Fruit fly (Drosophila melanogaster): Measurements from ENCODE around the gene CG32112.

Gene CG32112

DNA sequence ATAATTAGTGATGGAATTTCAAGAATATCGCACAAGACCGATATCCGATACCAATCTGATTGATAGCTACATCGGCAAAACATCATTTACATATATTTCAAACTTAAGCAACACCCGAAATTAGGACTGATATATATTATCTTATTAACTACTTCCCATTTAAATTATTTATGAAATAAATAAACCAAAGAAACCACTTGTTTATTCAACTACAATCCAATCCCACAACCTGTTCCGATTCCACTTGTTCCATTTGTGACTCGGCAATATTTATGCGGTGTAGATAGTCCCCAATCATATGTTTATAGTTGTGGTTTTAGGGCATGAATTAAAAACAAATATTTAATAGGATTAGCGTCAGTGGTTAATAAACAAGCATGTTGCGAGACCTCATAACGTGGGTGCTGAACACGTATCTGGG, 13.3 kb downstream of the CG32112 start, which contains the start of the genes CG10973 and Vps13D (continued):
- TF ChIP-seq Camta (GFP tag; optimal IDR thresholded peaks at IDR 0.05) (no peak), Opbp (GFP tag; IDR thresholded peaks at IDR 0.05; ENCODE audit: partially characterized antibody) (peak; percentile 87), Gsc (GFP tag; IDR thresholded peaks at IDR 0.05) (no peak), stwl (tag; optimal IDR thresholded peaks at IDR 0.05) (peak; percentile 61), CG12299 (tag; optimal IDR thresholded peaks at IDR 0.05) (peak; percentile 73), Fer2 (tag; optimal IDR thresholded peaks at IDR 0.05) (no peak), tap (tag; optimal IDR thresholded peaks at IDR 0.05) (no peak)

DNA sequence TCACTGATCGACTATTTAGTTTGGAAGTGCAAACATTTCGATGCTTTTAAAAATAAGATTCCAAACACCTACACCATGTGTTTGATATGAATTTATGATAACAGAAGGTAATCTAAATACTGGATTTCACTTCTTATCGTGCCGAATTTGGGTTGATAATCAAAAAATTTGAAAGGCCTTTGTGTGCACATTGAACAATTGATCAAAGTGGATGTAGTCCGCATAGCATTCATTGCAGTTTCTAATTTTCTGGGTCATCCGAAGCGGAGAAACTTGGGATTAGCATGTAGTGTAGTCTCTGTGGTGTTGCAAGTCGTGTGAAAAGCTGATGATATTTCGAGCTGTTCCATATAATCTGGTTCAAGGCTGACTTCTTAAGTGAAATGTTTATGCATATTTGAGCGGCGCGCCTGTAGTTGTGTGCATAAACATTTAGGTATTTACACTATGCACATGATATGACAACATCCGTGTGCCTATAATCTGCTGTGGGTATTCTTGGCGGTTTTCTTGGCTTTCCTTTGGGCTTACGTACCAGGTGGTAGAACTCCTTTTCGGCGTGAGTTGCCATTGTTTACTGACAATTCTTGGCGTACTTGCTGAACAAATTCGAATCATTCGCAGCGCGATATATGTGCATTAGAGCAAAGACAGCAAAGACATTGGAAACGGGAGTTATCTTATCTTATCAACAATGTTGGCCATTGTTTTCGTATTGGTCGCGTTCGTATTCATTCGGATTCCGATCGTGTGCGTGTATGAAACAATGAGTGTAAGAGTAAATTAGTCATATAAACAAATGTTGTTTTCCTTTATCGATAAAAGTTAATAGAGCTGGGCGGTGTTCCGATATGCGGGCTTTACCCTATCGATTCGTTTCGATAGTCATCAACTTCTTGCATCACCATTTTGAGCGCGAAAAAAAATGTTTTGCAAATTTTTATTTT, 31.5 kb downstream of the CG32112 start, which contains the start of gene Hip1:
Gene Hip1, minus strand, starts transcription at position 834 of the 947 bp plus-strand sequence.
- TF ChIP-seq CG1603 (tag; optimal IDR thresholded peaks at IDR 0.05) (no peak), Dp (GFP tag; optimal IDR thresholded peaks at IDR 0.05) (peak; percentile 88), CG8281 (tag; optimal IDR thresholded peaks at IDR 0.05) (peak; percentile 73), sna (GFP tag; IDR thresholded peaks at IDR 0.05; ENCODE audit: partially characterized antibody) (peak; percentile 85), CG15514 (GFP tag; optimal IDR thresholded peaks at IDR 0.05) (no peak), fd102C (GFP tag; optimal IDR thresholded peaks at IDR 0.05) (no peak), GATAe (GFP tag; conservative IDR thresholded peaks at IDR 0.05) (peak; percentile 84), pzg (GFP tag; optimal IDR thresholded peaks at IDR 0.05) (peak; percentile 70), YL-1 (GFP tag; optimal IDR thresholded peaks at IDR 0.05) (peak; percentile 0), CG33557 (GFP tag; optimal IDR thresholded peaks at IDR 0.05) (no peak), vnd (GFP tag; IDR thresholded peaks at IDR 0.05; ENCODE audit: partially characterized antibody) (peak; percentile 82), mld (GFP tag; IDR thresholded peaks at IDR 0.05; ENCODE audit: partially characterized antibody) (peak; percentile 81), CG12391 (tag; optimal IDR thresholded peaks at IDR 0.05) (no peak), zen2 (GFP tag; IDR thresholded peaks at IDR 0.05; ENCODE audit: partially characterized antibody) (peak; percentile 82), CG11247 (GFP tag; IDR thresholded peaks at IDR 0.05) (no peak), CG7963 (GFP tag; IDR thresholded peaks at IDR 0.05; ENCODE audit: partially characterized antibody) (peak; percentile 70; the same call in 2 of the 3 replicates), Dll (GFP tag; IDR thresholded peaks at IDR 0.05; ENCODE audit: partially characterized antibody) (peak; percentile 88), bbx (GFP tag; IDR thresholded peaks at IDR 0.05; ENCODE audit: partially characterized antibody) (peak; percentile 90), hkb (optimal IDR thresholded peaks at IDR 0.05) (no peak), hkb (GFP tag; IDR thresholded peaks at IDR 0.05) (peak; percentile 46; the same call in 1 of the 2 replicates), Deaf1 (tag; optimal IDR thresholded peaks at IDR 0.05) (peak; percentile 95), Sin3A (optimal IDR thresholded peaks at IDR 0.05) (peak; percentile 13), Opbp (GFP tag; IDR thresholded peaks at IDR 0.05; ENCODE audit: partially characterized antibody) (peak; percentile 87), Scr (GFP tag; IDR thresholded peaks at IDR 0.05; ENCODE audit: partially characterized antibody) (peak; percentile 88), Sry-δ (GFP tag; optimal IDR thresholded peaks at IDR 0.05) (peak; percentile 95), CG5245 (GFP tag; optimal IDR thresholded peaks at IDR 0.05) (no peak), Doc3 (GFP tag; IDR thresholded peaks at IDR 0.05; ENCODE audit: partially characterized antibody) (peak; percentile 83), Dref (GFP tag; IDR thresholded peaks at IDR 0.05) (peak; percentile 92), gfzf (GFP tag; optimal IDR thresholded peaks at IDR 0.05) (peak; percentile 15), tna (GFP tag; IDR thresholded peaks at IDR 0.05; ENCODE audit: partially characterized antibody) (peak; percentile 84), Blimp-1 (GFP tag; optimal IDR thresholded peaks at IDR 0.05) (no peak), CG11093 (GFP tag; IDR thresholded peaks at IDR 0.05) (no peak), CG16813 (GFP tag; IDR thresholded peaks at IDR 0.05; ENCODE audit: partially characterized antibody) (peak; percentile 80), CG12299 (tag; optimal IDR thresholded peaks at IDR 0.05) (peak; percentile 43), cad (GFP tag; optimal IDR thresholded peaks at IDR 0.05) (no peak), CG34376 (GFP tag; optimal IDR thresholded peaks at IDR 0.05) (peak; percentile 48), unc-4 (GFP tag; IDR thresholded peaks at IDR 0.05; ENCODE audit: partially characterized antibody) (peak; percentile 91), gro (GFP tag; optimal IDR thresholded peaks at IDR 0.05) (no peak), stwl (tag; optimal IDR thresholded peaks at IDR 0.05) (peak; percentile 65), chm (GFP tag; IDR thresholded peaks at IDR 0.05) (no peak)
